Fruit fly (Drosophila melanogaster) whole organism, embryonic: Measurements from ENCODE around the gene Nf-YA.

Source experiments
- ATbp ChIP-seq: fragments of 200-800 bp; sonication (Bioruptor generic); optimal IDR thresholded peaks from 2 replicates; lab custom pipeline; 2017; ENCODE audit warnings: missing biosample characterization, mild to moderate bottlenecking, missing genetic modification characterization, missing genetic modification reagents
- Abd-B ChIP-seq: fragments of 200-800 bp; sonication (Bioruptor generic); optimal IDR thresholded peaks from 2 replicates; lab custom pipeline; 2018; ENCODE audit warnings: missing biosample characterization, mild to moderate bottlenecking, missing genetic modification characterization, moderate library complexity
- Aef1 ChIP-seq: fragments of 200-800 bp; sonication (Bioruptor generic); IDR thresholded peaks from 3 replicates; pipeline ENCODE4 v1.3.6; 2022; ENCODE audit warnings: missing biosample characterization, missing genetic modification characterization
- BtbVII ChIP-seq: fragments of 200-800 bp; sonication (Bioruptor generic); optimal IDR thresholded peaks from 3 replicates; lab custom pipeline; 2017; ENCODE audit warnings: missing biosample characterization, mild to moderate bottlenecking, missing genetic modification characterization
- CG10267 ChIP-seq: fragments of 200-800 bp; sonication (Bioruptor generic); optimal IDR thresholded peaks from 2 replicates; lab custom pipeline; 2018; ENCODE audit warnings: missing biosample characterization, mild to moderate bottlenecking, missing genetic modification characterization, moderate library complexity
- CG10462 ChIP-seq: fragments of 200-800 bp; sonication (Bioruptor generic); optimal IDR thresholded peaks from 2 replicates; lab custom pipeline; 2016; ENCODE audit warnings: missing biosample characterization, missing genetic modification characterization
- CG12236 ChIP-seq: fragments of 200-800 bp; sonication (Bioruptor generic); optimal IDR thresholded peaks from 2 replicates; lab custom pipeline; 2016; ENCODE audit warnings: missing biosample characterization, missing genetic modification characterization
- CG12391 ChIP-seq: fragments of 200-800 bp; sonication (Bioruptor generic); optimal IDR thresholded peaks from 3 replicates; lab custom pipeline; 2018; ENCODE audit warnings: missing biosample characterization, mild to moderate bottlenecking, missing genetic modification characterization, moderate library complexity
- CG12659 ChIP-seq: fragments of 200-800 bp; sonication (Bioruptor generic); optimal IDR thresholded peaks from 3 replicates; lab custom pipeline; 2017; ENCODE audit warnings: mild to moderate bottlenecking, missing biosample characterization, missing genetic modification reagents, missing genetic modification characterization
- CG13287 ChIP-seq: fragments of 200-800 bp; sonication (Bioruptor generic); IDR thresholded peaks from 2 replicates; pipeline ENCODE4 v1.3.6; 2022; ENCODE audit warnings: missing biosample characterization, missing genetic modification characterization; ENCODE audit not compliant: partially characterized antibody
- CG14710 ChIP-seq: fragments of 200-800 bp; sonication (Bioruptor generic); optimal IDR thresholded peaks from 3 replicates; lab custom pipeline; 2019; ENCODE audit warnings: missing biosample characterization, mild to moderate bottlenecking, missing genetic modification characterization, moderate library complexity
- CG17186 ChIP-seq: fragments of 200-800 bp; sonication (Bioruptor generic); optimal IDR thresholded peaks from 3 replicates; lab custom pipeline; 2017; ENCODE audit warnings: missing biosample characterization, missing genetic modification reagents, missing genetic modification characterization
- CG17359 ChIP-seq: fragments of 200-800 bp; sonication (Bioruptor generic); optimal IDR thresholded peaks from 3 replicates; lab custom pipeline; 2018; ENCODE audit warnings: missing biosample characterization, mild to moderate bottlenecking, missing genetic modification characterization, moderate library complexity
- CG17568 ChIP-seq: fragments of 200-800 bp; sonication (Bioruptor generic); optimal IDR thresholded peaks from 2 replicates; lab custom pipeline; 2018; ENCODE audit warnings: missing biosample characterization, mild to moderate bottlenecking, missing genetic modification characterization, moderate library complexity
- CG18764 ChIP-seq: fragments of 200-800 bp; sonication (Bioruptor generic); optimal IDR thresholded peaks from 3 replicates; lab custom pipeline; 2016; ENCODE audit warnings: missing biosample characterization, missing genetic modification characterization
- CG2120 ChIP-seq: fragments of 200-800 bp; sonication (Bioruptor generic); optimal IDR thresholded peaks from 3 replicates; lab custom pipeline; 2016; ENCODE audit warnings: missing biosample characterization, missing genetic modification characterization
- CG4424 ChIP-seq: fragments of 200-800 bp; sonication (Bioruptor generic); optimal IDR thresholded peaks from 3 replicates; lab custom pipeline; 2016; ENCODE audit warnings: missing biosample characterization, missing genetic modification characterization
- CG9215 ChIP-seq: fragments of 200-800 bp; sonication (Bioruptor generic); IDR thresholded peaks from 2 replicates; pipeline ENCODE4 v1.3.6; 2022; ENCODE audit warnings: missing biosample characterization, missing genetic modification characterization
- CoRest ChIP-seq: fragments of 200-800 bp; sonication (Bioruptor generic); optimal IDR thresholded peaks from 3 replicates; lab custom pipeline; 2018; ENCODE audit warnings: missing biosample characterization, mild to moderate bottlenecking, missing genetic modification characterization, moderate library complexity
- Dbx ChIP-seq: fragments of 200-800 bp; sonication (Bioruptor generic); IDR thresholded peaks from 3 replicates; pipeline ENCODE4 v1.3.6; 2022; ENCODE audit warnings: missing biosample characterization, missing genetic modification characterization
- HLHmδ ChIP-seq: fragments of 200-800 bp; sonication (Bioruptor generic); optimal IDR thresholded peaks from 2 replicates; lab custom pipeline; 2018; ENCODE audit warnings: missing biosample characterization, mild to moderate bottlenecking, missing genetic modification characterization, moderate library complexity
- Max ChIP-seq: fragments of 200-800 bp; sonication (Bioruptor generic); optimal IDR thresholded peaks from 2 replicates; lab custom pipeline; 2016; ENCODE audit warnings: missing biosample characterization, mild to moderate bottlenecking, missing genetic modification characterization
- Med ChIP-seq: fragments of 200-800 bp; sonication (Bioruptor generic); peaks from one replicate; lab custom pipeline; 2016; ENCODE audit warnings: missing biosample characterization, missing genetic modification characterization, mild to moderate bottlenecking, inconsistent platforms, moderate library complexity
- Pdp1 ChIP-seq, 2 experiments: fragments of 200-800 bp; sonication (Bioruptor generic); optimal IDR thresholded peaks; 3 replicates each; lab custom pipeline; 2016; ENCODE audit warnings: missing biosample characterization in 2 of 2, missing genetic modification characterization in 2 of 2, mild to moderate bottlenecking in 1 of 2, moderate library complexity in 1 of 2
- Sin3A ChIP-seq: fragments of >200 bp; optimal IDR thresholded peaks from 2 replicates; lab custom pipeline; 2018
- Sox102F ChIP-seq: fragments of 200-800 bp; sonication (Bioruptor generic); optimal IDR thresholded peaks from 2 replicates; lab custom pipeline; 2018; ENCODE audit warnings: missing biosample characterization, mild to moderate bottlenecking, missing genetic modification characterization, moderate library complexity
- Spps ChIP-seq: fragments of 200-800 bp; sonication (Bioruptor generic); optimal IDR thresholded peaks from 2 replicates; lab custom pipeline; 2018; ENCODE audit warnings: missing biosample characterization, mild to moderate bottlenecking, missing genetic modification characterization
- cato ChIP-seq: fragments of 200-800 bp; sonication (Bioruptor generic); optimal IDR thresholded peaks from 2 replicates; lab custom pipeline; 2016; ENCODE audit warnings: missing biosample characterization, missing genetic modification characterization, borderline replicate concordance
- chif ChIP-seq, 2 experiments: fragments of 200-800 bp; sonication (Bioruptor generic); optimal IDR thresholded peaks; 3 replicates each; lab custom pipeline; 2016; ENCODE audit warnings: missing biosample characterization in 2 of 2, missing genetic modification characterization in 2 of 2
- chinmo ChIP-seq: fragments of 200-800 bp; sonication (Bioruptor generic); IDR thresholded peaks from 4 replicates; pipeline ENCODE4 v1.3.6; 2022; ENCODE audit warnings: missing biosample characterization, missing genetic modification characterization; ENCODE audit not compliant: partially characterized antibody
- fd3F ChIP-seq: fragments of 200-800 bp; sonication (Bioruptor generic); optimal IDR thresholded peaks from 2 replicates; lab custom pipeline; 2018; ENCODE audit warnings: missing biosample characterization, mild to moderate bottlenecking, missing genetic modification characterization, moderate library complexity
- gcm2 ChIP-seq: fragments of 200-800 bp; sonication (Bioruptor generic); optimal IDR thresholded peaks from 2 replicates; lab custom pipeline; 2016; ENCODE audit warnings: missing biosample characterization, missing genetic modification characterization
- grau ChIP-seq: fragments of 200-800 bp; optimal IDR thresholded peaks from 3 replicates; lab custom pipeline; 2019; ENCODE audit warnings: missing biosample characterization, mild to moderate bottlenecking, missing genetic modification characterization, moderate library complexity
- ham ChIP-seq: fragments of 200-800 bp; sonication (Bioruptor generic); IDR thresholded peaks from 2 replicates; pipeline ENCODE4 v1.3.6; 2022; ENCODE audit warnings: missing biosample characterization, missing genetic modification characterization
- hb ChIP-seq: fragments of 200-800 bp; sonication (Bioruptor generic); IDR thresholded peaks from 3 replicates; pipeline ENCODE4 v1.3.6; 2022; ENCODE audit warnings: missing biosample characterization, missing genetic modification characterization; ENCODE audit not compliant: partially characterized antibody
- knrl ChIP-seq: fragments of 200-800 bp; sonication (Bioruptor generic); IDR thresholded peaks from 3 replicates; pipeline ENCODE4 v1.3.6; 2022; ENCODE audit warnings: missing biosample characterization, missing genetic modification characterization; ENCODE audit not compliant: partially characterized antibody
- lilli ChIP-seq: fragments of 200-800 bp; sonication (Bioruptor generic); optimal IDR thresholded peaks from 3 replicates; lab custom pipeline; 2016; ENCODE audit warnings: missing biosample characterization, missing genetic modification characterization
- lola ChIP-seq, 3 experiments: fragments of >200 bp in 2 of 3; fragments of 200-800 bp in 1 of 3; sonication (Bioruptor generic) in 1 of 3; optimal IDR thresholded peaks; 2 replicates each; lab custom pipeline; 2017 to 2019; ENCODE audit warnings: missing biosample characterization in 3 of 3, missing genetic modification characterization in 3 of 3, mild to moderate bottlenecking in 1 of 3, moderate library complexity in 1 of 3
- mam ChIP-seq: fragments of 200-800 bp; sonication (Bioruptor generic); optimal IDR thresholded peaks from 3 replicates; lab custom pipeline; 2016; ENCODE audit warnings: missing biosample characterization, missing genetic modification characterization
- mirr ChIP-seq: fragments of 200-800 bp; sonication (Bioruptor generic); optimal IDR thresholded peaks from 3 replicates; lab custom pipeline; 2018; ENCODE audit warnings: missing biosample characterization, mild to moderate bottlenecking, missing genetic modification characterization
- onecut ChIP-seq: fragments of 200-800 bp; sonication (Bioruptor generic); IDR thresholded peaks from 2 replicates; pipeline ENCODE4 v1.3.6; 2022; ENCODE audit warnings: missing biosample characterization, missing genetic modification characterization
- repo ChIP-seq: fragments of 200-800 bp; sonication (Bioruptor generic); optimal IDR thresholded peaks from 2 replicates; lab custom pipeline; 2016; ENCODE audit warnings: missing biosample characterization, missing genetic modification characterization
- ro ChIP-seq: fragments of 200-800 bp; sonication (Bioruptor generic); IDR thresholded peaks from 2 replicates; pipeline ENCODE4 v1.3.6; 2022; ENCODE audit warnings: missing biosample characterization, missing genetic modification characterization
- run ChIP-seq: fragments of 200-800 bp; sonication (Bioruptor generic); optimal IDR thresholded peaks from 3 replicates; lab custom pipeline; 2018; ENCODE audit warnings: missing biosample characterization, mild to moderate bottlenecking, missing genetic modification characterization
- scrt ChIP-seq: fragments of 200-800 bp; sonication (Bioruptor generic); optimal IDR thresholded peaks from 2 replicates; lab custom pipeline; 2018; ENCODE audit warnings: missing biosample characterization, mild to moderate bottlenecking, missing genetic modification characterization, moderate library complexity
- sisA ChIP-seq: fragments of 200-800 bp; sonication (Bioruptor generic); IDR thresholded peaks from 2 replicates; pipeline ENCODE4 v1.3.6; 2022; ENCODE audit warnings: missing biosample characterization, missing genetic modification characterization
- stwl ChIP-seq: fragments of 200-800 bp; sonication (Bioruptor generic); optimal IDR thresholded peaks from 3 replicates; lab custom pipeline; 2018; ENCODE audit warnings: missing biosample characterization, mild to moderate bottlenecking, missing genetic modification characterization, moderate library complexity
- trh ChIP-seq: fragments of 200-800 bp; sonication (Bioruptor generic); optimal IDR thresholded peaks from 2 replicates; lab custom pipeline; 2016; ENCODE audit warnings: missing biosample characterization, missing genetic modification characterization

Gene Nf-YA

dm6 chr3L:9426656-9427294, 15.3 kb downstream of the Nf-YA start, which contains the start of the genes Atat and Shc (continued):
- TF ChIP-seq CG18764 (GFP tag; lab: Kevin White, UChicago) (peak; percentile 99), Sox102F (GFP tag; lab: Kevin White, UChicago) (peak; percentile 99), CG14710 (tag; lab: Kevin White, UChicago) (peak; percentile 97), CG4424 (peak; percentile 99), CG10267 (tag; lab: Kevin White, UChicago) (peak; percentile 92), CG13287 (peak; percentile 94), CG17186 (peak; percentile 95), Max (GFP tag; lab: Kevin White, UChicago) (peak; percentile 99), run (tag; lab: Kevin White, UChicago) (peak; percentile 94), Aef1 (GFP tag; lab: Robert Waterston, UW) (peak; percentile 100), Abd-B (GFP tag; lab: Kevin White, UChicago) (peak; percentile 100), mam (GFP tag; lab: Kevin White, UChicago) (peak; percentile 100), scrt (GFP tag; lab: Kevin White, UChicago) (peak; percentile 94), CG9215 (GFP tag; lab: Robert Waterston, UW) (peak; percentile 100), ham (GFP tag; lab: Robert Waterston, UW) (peak; percentile 98), knrl (GFP tag; lab: Robert Waterston, UW) (peak; percentile 96), onecut (peak; percentile 94), ro (GFP tag; lab: Robert Waterston, UW) (peak; percentile 98), repo (GFP tag; lab: Kevin White, UChicago) (peak; percentile 99), fd3F (GFP tag; lab: Kevin White, UChicago) (peak; percentile 99), Dbx (GFP tag; lab: Robert Waterston, UW) (peak; percentile 100), Med (peak; percentile 100), ATbp (GFP tag; lab: Kevin White, UChicago) (peak; percentile 93), lola (GFP tag; optimal IDR thresholded peaks at IDR 0.05; lab: Kevin White, UChicago) (peak in 1 of 3 experiments; percentile 98), sisA (GFP tag; lab: Robert Waterston, UW) (peak; percentile 100), grau (tag; lab: Kevin White, UChicago) (peak; percentile 98), CG2120 (peak; percentile 100), gcm2 (GFP tag; lab: Kevin White, UChicago) (peak; percentile 97), CoRest (tag; lab: Kevin White, UChicago) (peak; percentile 99), CG12659 (peak; percentile 99), Spps (peak; percentile 95), mirr (GFP tag; lab: Kevin White, UChicago) (peak; percentile 98), trh (GFP tag; lab: Kevin White, UChicago) (peak; percentile 99), CG17359 (tag; lab: Kevin White, UChicago) (peak; percentile 98), chinmo (GFP tag; lab: Robert Waterston, UW) (peak; percentile 53; the same call in 2 of the 4 replicates), HLHmδ (no peak), BtbVII (GFP tag; lab: Kevin White, UChicago) (peak; percentile 95), lilli (GFP tag; lab: Kevin White, UChicago) (peak; percentile 100), Pdp1 (GFP tag; optimal IDR thresholded peaks at IDR 0.05; lab: Kevin White, UChicago) (peak; percentile 99 to 100), CG12236 (GFP tag; lab: Kevin White, UChicago) (peak; percentile 98), Sin3A (lab: Kevin White, UChicago) (peak; percentile 100), CG12391 (tag; lab: Kevin White, UChicago) (peak; percentile 99), hb (peak; percentile 86), chif (GFP tag; optimal IDR thresholded peaks at IDR 0.05; lab: Kevin White, UChicago) (peak; percentile 99 to 100), CG17568 (GFP tag; lab: Kevin White, UChicago) (peak; percentile 95), stwl (peak; percentile 48), CG10462 (GFP tag; lab: Kevin White, UChicago) (peak; percentile 99), cato (GFP tag; lab: Kevin White, UChicago) (peak; percentile 99)
